Worm (Caenorhabditis elegans) whole organism, L4 larva: ENCODE measurements around the gene F31B12.4.

Source experiments
- D1046.2 ChIP-seq: fragments of 200-800 bp; sonication (Bioruptor generic); IDR thresholded peaks from 2 replicates; pipeline ENCODE4 v1.3.6; 2022; ENCODE audit warnings: missing genetic modification characterization, missing compliant biosample characterization
- F10B5.3 ChIP-seq: sonication (generic microtip); optimal IDR thresholded peaks from 2 replicates; lab custom pipeline; 2016; ENCODE audit warnings: mild to moderate bottlenecking, missing genetic modification characterization, missing compliant biosample characterization
- F37D6.2 ChIP-seq: sonication (generic microtip); optimal IDR thresholded peaks from 2 replicates; lab custom pipeline; 2016; ENCODE audit warnings: mild to moderate bottlenecking, missing genetic modification characterization, missing compliant biosample characterization
- T20F7.1 ChIP-seq: fragments of 200-800 bp; sonication (Bioruptor generic); optimal IDR thresholded peaks from 2 replicates; lab custom pipeline; 2018; ENCODE audit warnings: mild to moderate bottlenecking, missing genetic modification characterization, missing compliant biosample characterization
- ceh-20 ChIP-seq: fragments of 200-800 bp; sonication (Bioruptor generic); IDR thresholded peaks from 2 replicates; pipeline ENCODE4 v1.3.6; 2022; ENCODE audit warnings: missing genetic modification reagents, missing genetic modification characterization, missing compliant biosample characterization
- ceh-44 ChIP-seq: fragments of 200-800 bp; sonication (Bioruptor generic); IDR thresholded peaks from 2 replicates; pipeline ENCODE4 v1.3.6; 2022; ENCODE audit warnings: missing genetic modification reagents, missing genetic modification characterization, missing compliant biosample characterization
- ctbp-1 ChIP-seq: fragments of 200-800 bp; sonication (Bioruptor generic); IDR thresholded peaks from 2 replicates; pipeline ENCODE4 v1.3.6; 2022; ENCODE audit warnings: missing genetic modification reagents, missing genetic modification characterization, missing compliant biosample characterization
- duxl-1 ChIP-seq: sonication (generic microtip); optimal IDR thresholded peaks from 2 replicates; lab custom pipeline; 2016; ENCODE audit warnings: mild to moderate bottlenecking, missing genetic modification characterization, moderate library complexity, missing compliant biosample characterization; ENCODE audit not compliant: poor library complexity
- egl-27 ChIP-seq: sonication (generic microtip); optimal IDR thresholded peaks from 3 replicates; lab custom pipeline; 2017; ENCODE audit warnings: missing biosample characterization, missing genetic modification reagents, missing genetic modification characterization
- hlh-11 ChIP-seq: fragments of 200-800 bp; sonication (Bioruptor generic); optimal IDR thresholded peaks from 2 replicates; lab custom pipeline; 2018; ENCODE audit warnings: mild to moderate bottlenecking, missing genetic modification characterization, missing compliant biosample characterization
- lin-1 ChIP-seq: fragments of 200-800 bp; sonication (Bioruptor generic); IDR thresholded peaks from 2 replicates; pipeline ENCODE4 v1.3.6; 2022; ENCODE audit warnings: missing genetic modification reagents, missing genetic modification characterization, missing compliant biosample characterization
- lin-15B ChIP-seq: fragments of 150-350 bp; sonication (generic microtip); optimal IDR thresholded peaks from 3 replicates; lab custom pipeline; 2014; ENCODE audit warnings: missing biosample characterization, missing genetic modification characterization
- lsy-2 ChIP-seq, 2 experiments: fragments of 150-350 bp in 1 of 2; sonication (generic microtip) in 1 of 2; optimal IDR thresholded peaks; 2 replicates each; lab custom pipeline; 2014 to 2017; ENCODE audit warnings: missing biosample characterization in 2 of 2, missing genetic modification characterization in 2 of 2
- mep-1 ChIP-seq: fragments of 150-350 bp; sonication (generic microtip); optimal IDR thresholded peaks from 3 replicates; lab custom pipeline; 2014; ENCODE audit warnings: missing biosample characterization, missing genetic modification characterization
- mes-2 ChIP-seq: sonication (generic microtip); optimal IDR thresholded peaks from 2 replicates; lab custom pipeline; 2016; ENCODE audit warnings: missing genotype, mild to moderate bottlenecking, missing genetic modification characterization, missing compliant biosample characterization; ENCODE audit not compliant: poor library complexity, severe bottlenecking
- mxl-3 ChIP-seq: fragments of 200-800 bp; sonication (Bioruptor generic); optimal IDR thresholded peaks from 2 replicates; lab custom pipeline; 2018; ENCODE audit warnings: mild to moderate bottlenecking, missing genetic modification characterization, missing compliant biosample characterization
- nhr-102 ChIP-seq: sonication (generic microtip); optimal IDR thresholded peaks from 2 replicates; lab custom pipeline; 2016; ENCODE audit warnings: mild to moderate bottlenecking, missing genetic modification characterization, moderate library complexity, missing compliant biosample characterization
- nhr-28 ChIP-seq: fragments of 150-350 bp; optimal IDR thresholded peaks from 2 replicates; lab custom pipeline; 2014; ENCODE audit warnings: missing biosample characterization, missing genetic modification characterization
- nhr-41 ChIP-seq: fragments of 200-800 bp; sonication (Bioruptor generic); IDR thresholded peaks from 2 replicates; pipeline ENCODE4 v1.3.6; 2022; ENCODE audit warnings: missing genetic modification reagents, missing genetic modification characterization, missing compliant biosample characterization
- nhr-76 ChIP-seq: fragments of 150-350 bp; optimal IDR thresholded peaks from 2 replicates; lab custom pipeline; 2014; ENCODE audit warnings: missing biosample characterization, missing genetic modification characterization
- nhr-77 ChIP-seq: fragments of 150-350 bp; optimal IDR thresholded peaks from 2 replicates; lab custom pipeline; 2014; ENCODE audit warnings: missing biosample characterization, missing genetic modification characterization
- pqm-1 ChIP-seq: sonication (generic microtip); optimal IDR thresholded peaks from 2 replicates; lab custom pipeline; 2017; ENCODE audit warnings: missing biosample characterization, missing genetic modification characterization
- rbr-2 ChIP-seq: sonication (generic microtip); optimal IDR thresholded peaks from 2 replicates; lab custom pipeline; 2016; ENCODE audit warnings: missing genotype, missing genetic modification characterization, missing compliant biosample characterization
- saeg-2 ChIP-seq: fragments of 200-800 bp; sonication (Bioruptor generic); IDR thresholded peaks from 2 replicates; pipeline ENCODE4 v1.3.6; 2022; ENCODE audit warnings: missing genetic modification reagents, missing genetic modification characterization, missing compliant biosample characterization
- snpc-1.2 ChIP-seq: fragments of 200-800 bp; sonication (Bioruptor generic); IDR thresholded peaks from 2 replicates; pipeline ENCODE4 v1.3.6; 2022; ENCODE audit warnings: missing genetic modification reagents, missing genetic modification characterization, missing compliant biosample characterization
- spr-3 ChIP-seq: fragments of 200-800 bp; sonication (Bioruptor generic); optimal IDR thresholded peaks from 2 replicates; lab custom pipeline; 2018; ENCODE audit warnings: mild to moderate bottlenecking, missing genetic modification characterization, missing compliant biosample characterization
- tag-97 ChIP-seq: fragments of 200-800 bp; sonication (Bioruptor generic); IDR thresholded peaks from 2 replicates; pipeline ENCODE4 v1.3.6; 2022; ENCODE audit warnings: missing genetic modification characterization, missing compliant biosample characterization
- tra-1 ChIP-seq: fragments of 200-800 bp; sonication (Bioruptor generic); IDR thresholded peaks from 2 replicates; pipeline ENCODE4 v1.3.6; 2022; ENCODE audit warnings: missing genetic modification reagents, missing genetic modification characterization, missing compliant biosample characterization
- zfp-2 ChIP-seq: sonication (generic microtip); optimal IDR thresholded peaks from 2 replicates; lab custom pipeline; 2016; ENCODE audit warnings: mild to moderate bottlenecking, missing genetic modification characterization, missing compliant biosample characterization
- zfp-3 ChIP-seq: fragments of 200-800 bp; sonication (Bioruptor generic); conservative IDR thresholded peaks from 2 replicates; pipeline ENCODE4 v1.3.6; 2022; ENCODE audit warnings: missing genetic modification reagents, missing genetic modification characterization, missing compliant biosample characterization
- zip-2 ChIP-seq: fragments of 150-350 bp; optimal IDR thresholded peaks from 2 replicates; lab custom pipeline; 2014; ENCODE audit warnings: missing biosample characterization, missing genetic modification characterization
- ztf-11 ChIP-seq: fragments of 150-350 bp; optimal IDR thresholded peaks from 2 replicates; lab custom pipeline; 2014; ENCODE audit warnings: missing biosample characterization, missing genetic modification characterization
- ztf-7 ChIP-seq: fragments of 150-350 bp; optimal IDR thresholded peaks from 2 replicates; lab custom pipeline; 2014; ENCODE audit warnings: missing biosample characterization, missing genetic modification characterization

Gene F31B12.4

ce11 chrX:10780542-10781266 lies 23.8 kb upstream of the F31B12.4 start (continued):
- no peak for TF ChIP-seq lin-1 (GFP tag; lab: Robert Waterston, UW)
- TF ChIP-seq mes-2 (tag; lab: Kevin White, UChicago), result peak; percentile 2
- TF ChIP-seq nhr-77 (tag; lab: Kevin White, UChicago), result no peak
- peak; percentile 45 for TF ChIP-seq pqm-1 (tag; lab: Kevin White, UChicago)
- TF ChIP-seq, all 104 proteins: peak for 17

ce11 chrX:10783822-10784221 lies 20.7 kb upstream of the F31B12.4 start, which contains the start of gene clc-4:
Gene clc-4, minus strand, starts transcription at chrX:10783922.
- TF ChIP-seq saeg-2 (GFP tag; lab: Robert Waterston, UW) (no peak), nhr-102 (no peak), hlh-11 (tag; lab: Kevin White, UChicago) (no peak), mxl-3 (GFP tag; lab: Kevin White, UChicago) (no peak), ztf-11 (tag; lab: Kevin White, UChicago) (no peak)

- TF ChIP-seq ceh-44 (GFP tag; lab: Robert Waterston, UW) (no peak), zfp-3 (GFP tag; lab: Robert Waterston, UW) (no peak), mep-1 (tag; lab: Kevin White, UChicago) (no peak), nhr-28 (tag; lab: Kevin White, UChicago) (no peak), ztf-7 (tag; lab: Kevin White, UChicago) (no peak), F10B5.3 (tag; lab: Kevin White, UChicago) (no peak), D1046.2 (GFP tag; lab: Robert Waterston, UW) (no peak), tra-1 (GFP tag; lab: Robert Waterston, UW) (no peak), spr-3 (GFP tag; lab: Kevin White, UChicago) (no peak), egl-27 (no peak), zfp-2 (tag; lab: Kevin White, UChicago) (no peak), nhr-41 (GFP tag; lab: Robert Waterston, UW) (no peak), duxl-1 (tag; lab: Kevin White, UChicago) (no peak), ceh-20 (GFP tag; lab: Robert Waterston, UW) (no peak)
Measured at ce11 chrX:10787203-10787602, 17.3 kb upstream of the F31B12.4 start, which contains the start of gene ttr-14. Gene ttr-14, plus strand, starts transcription at chrX:10787503.

- TF ChIP-seq spr-3 (GFP tag; lab: Kevin White, UChicago) (no peak), snpc-1.2 (GFP tag; lab: Robert Waterston, UW) (no peak), ctbp-1 (GFP tag; lab: Robert Waterston, UW) (no peak), tag-97 (no peak), lsy-2 (tag; optimal IDR thresholded peaks at IDR 0.05; lab: Kevin White, UChicago) (no peak), ztf-11 (tag; lab: Kevin White, UChicago) (no peak), F37D6.2 (no peak), nhr-76 (tag; lab: Kevin White, UChicago) (no peak), zip-2 (tag; lab: Kevin White, UChicago) (no peak), rbr-2 (tag; lab: Kevin White, UChicago) (no peak), lin-15B (tag; lab: Kevin White, UChicago) (no peak), T20F7.1 (no peak)
- TF ChIP-seq, all 104 proteins: peak for 0
Measured at ce11 chrX:10792435-10792834, 12.1 kb upstream of the F31B12.4 start, which contains the start of gene vap-2. Gene vap-2, minus strand, starts transcription at chrX:10792535.
